Worm (Caenorhabditis elegans): ENCODE data around the gene F56D2.5.

The F56D2.5 gene

DNA sequence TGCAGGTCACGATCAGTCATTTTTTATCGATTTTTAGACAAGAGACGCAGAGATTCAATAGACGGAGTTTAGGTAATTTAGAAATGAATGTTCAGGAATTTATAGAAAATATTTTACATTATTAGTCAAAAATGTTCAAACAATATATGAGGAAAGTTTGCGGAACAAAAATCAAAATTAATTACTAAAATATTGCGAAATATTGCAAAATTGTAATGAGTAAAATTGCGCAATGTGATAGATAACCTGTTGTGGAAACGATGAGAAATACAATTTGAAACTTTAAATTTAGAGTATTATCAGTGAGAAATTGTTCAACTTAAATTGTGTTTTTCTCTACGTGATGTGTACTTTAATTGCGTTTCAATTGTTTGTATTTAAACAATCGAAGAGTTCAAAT, at the start of gene F56D2.5:
F56D2.5 (minus strand) TSS at position 371 of the 400 bp plus-strand sequence.
- TF ChIP-seq ceh-28 (tag; optimal IDR thresholded peaks at IDR 0.05) (peak; percentile 69), nhr-12 (tag; optimal IDR thresholded peaks at IDR 0.05) (no peak)

ce11 chrIII:5630350-5630749, 49.1 kb upstream of the F56D2.5 start:
- peak; percentile 23 for TF ChIP-seq lin-39 (tag; optimal IDR thresholded peaks at IDR 0.05)
- TF ChIP-seq ceh-28 (tag; optimal IDR thresholded peaks at IDR 0.05): no peak
- TF ChIP-seq pqm-1 (tag; optimal IDR thresholded peaks at IDR 0.05): no peak

DNA sequence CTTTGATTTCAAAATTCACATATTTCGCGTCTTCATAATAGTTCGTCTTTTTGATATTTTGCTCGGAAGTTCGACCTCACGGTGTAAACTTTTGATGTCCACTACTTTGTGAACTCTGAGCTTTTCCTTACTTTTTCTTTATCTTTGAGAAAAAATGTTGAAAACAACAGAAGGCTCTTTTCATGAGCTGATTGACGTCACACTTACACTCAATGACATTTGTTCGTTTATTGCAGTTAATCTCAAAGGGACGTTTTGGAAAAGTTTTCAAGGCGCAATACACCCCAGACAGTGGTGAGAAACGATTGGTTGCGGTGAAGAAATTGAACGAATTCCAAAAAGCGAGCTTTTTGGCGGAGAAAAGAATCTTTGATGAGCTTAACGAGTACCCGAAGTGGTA, 48.0 kb upstream of the F56D2.5 start:
- TF ChIP-seq egl-27 (tag; optimal IDR thresholded peaks at IDR 0.05): no peak
- no peak for TF ChIP-seq ZK546.5 (tag; optimal IDR thresholded peaks at IDR 0.05)
- no peak for TF ChIP-seq ceh-16 (tag; optimal IDR thresholded peaks at IDR 0.05)
- TF ChIP-seq elt-2 (tag; optimal IDR thresholded peaks at IDR 0.05): no peak
- TF ChIP-seq lin-15B (tag; optimal IDR thresholded peaks at IDR 0.05): no peak

DNA sequence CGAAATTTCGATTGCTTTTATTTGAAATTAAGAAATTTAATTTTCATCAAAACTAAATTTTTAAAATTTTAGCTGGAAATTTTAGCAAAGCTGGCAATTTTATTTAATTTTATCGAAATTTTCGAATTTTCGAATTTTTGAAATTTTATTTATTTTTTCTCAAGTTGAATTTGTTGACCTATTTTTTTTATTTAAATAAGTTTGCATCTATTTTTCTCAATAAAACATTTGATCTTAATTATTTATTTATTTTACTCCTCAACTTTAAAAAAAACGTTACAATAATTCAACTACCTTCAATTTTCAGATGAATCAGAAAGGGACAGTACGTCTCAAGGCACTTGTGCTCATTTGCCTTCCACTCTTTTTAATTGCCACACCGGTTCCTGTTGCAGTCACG, 43.6 kb upstream of the F56D2.5 start, which contains the start of gene daf-4:
daf-4 (plus strand) TSS at position 301 of the 400 bp plus-strand sequence.
- no peak for TF ChIP-seq elt-1 (tag; optimal IDR thresholded peaks at IDR 0.05)
- TF ChIP-seq pqm-1 (tag; optimal IDR thresholded peaks at IDR 0.05): no peak
- no peak for TF ChIP-seq mdl-1 (tag; optimal IDR thresholded peaks at IDR 0.05)
- no peak for TF ChIP-seq ceh-16 (tag; optimal IDR thresholded peaks at IDR 0.05)
- no peak for TF ChIP-seq fkh-2 (tag; optimal IDR thresholded peaks at IDR 0.05)
- no peak for TF ChIP-seq ztf-4 (tag; optimal IDR thresholded peaks at IDR 0.05)
- TF ChIP-seq ZK546.5 (tag; optimal IDR thresholded peaks at IDR 0.05): no peak
- no peak for TF ChIP-seq mml-1 (tag; optimal IDR thresholded peaks at IDR 0.05)
- TF ChIP-seq fkh-10 (GFP tag; optimal IDR thresholded peaks at IDR 0.05): no peak
- TF ChIP-seq lsy-12 (tag; optimal IDR thresholded peaks at IDR 0.05): no peak
- no peak for TF ChIP-seq sea-2 (GFP tag; optimal IDR thresholded peaks at IDR 0.05)
- TF ChIP-seq jun-1 (tag; optimal IDR thresholded peaks at IDR 0.05): no peak
- no peak for TF ChIP-seq skn-1 (tag; optimal IDR thresholded peaks at IDR 0.05)
- no peak for TF ChIP-seq unc-39 (tag; optimal IDR thresholded peaks at IDR 0.05)
- no peak for TF ChIP-seq lin-39 (tag; optimal IDR thresholded peaks at IDR 0.05)

- TF ChIP-seq snpc-4 (tag; optimal IDR thresholded peaks at IDR 0.05): no peak
- no peak for TF ChIP-seq egl-5 (tag; optimal IDR thresholded peaks at IDR 0.05)
- no peak for TF ChIP-seq nhr-12 (tag; optimal IDR thresholded peaks at IDR 0.05)
- peak; percentile 26 for TF ChIP-seq fkh-10 (GFP tag; optimal IDR thresholded peaks at IDR 0.05)
- no peak for TF ChIP-seq nhr-67 (tag; optimal IDR thresholded peaks at IDR 0.05)
- no peak for TF ChIP-seq ama-1 (optimal IDR thresholded peaks at IDR 0.05)
- TF ChIP-seq nfya-1 (tag; optimal IDR thresholded peaks at IDR 0.05; ENCODE audit: insufficient read depth): peak; percentile 21
- no peak for TF ChIP-seq ztf-4 (tag; optimal IDR thresholded peaks at IDR 0.05)
These were observed 42.2 kb upstream of the F56D2.5 start for ce11 chrIII:5623418-5623817.

ce11 chrIII:5622232-5623009, 41.2 kb upstream of the F56D2.5 start:
- TF ChIP-seq lin-15B (tag; optimal IDR thresholded peaks at IDR 0.05): no peak
- TF ChIP-seq pha-4 (tag; optimal IDR thresholded peaks at IDR 0.05): peak; percentile 53
- no peak for TF ChIP-seq ama-1 (optimal IDR thresholded peaks at IDR 0.05)
- no peak for TF ChIP-seq tbx-2 (tag; optimal IDR thresholded peaks at IDR 0.05)

ce11 chrIII:5621236-5621635, 40.0 kb upstream of the F56D2.5 start:
- peak; percentile 57 for TF ChIP-seq tbx-2 (tag; optimal IDR thresholded peaks at IDR 0.05)
- no peak for TF ChIP-seq elt-1 (tag; optimal IDR thresholded peaks at IDR 0.05)
- no peak for TF ChIP-seq skn-1 (tag; optimal IDR thresholded peaks at IDR 0.05)
- TF ChIP-seq aly-2 (tag; optimal IDR thresholded peaks at IDR 0.05): no peak
- TF ChIP-seq lin-15B (tag; optimal IDR thresholded peaks at IDR 0.05): peak; percentile 65
- no peak for TF ChIP-seq ceh-82 (tag; optimal IDR thresholded peaks at IDR 0.05)
- peak; percentile 61 for TF ChIP-seq lsy-12 (tag; optimal IDR thresholded peaks at IDR 0.05)
- peak; percentile 87 for TF ChIP-seq nfya-1 (tag; optimal IDR thresholded peaks at IDR 0.05; ENCODE audit: insufficient read depth)
- TF ChIP-seq ceh-9 (tag; optimal IDR thresholded peaks at IDR 0.05): no peak
- TF ChIP-seq jun-1 (tag; optimal IDR thresholded peaks at IDR 0.05): peak; percentile 48
- no peak for TF ChIP-seq ceh-16 (tag; optimal IDR thresholded peaks at IDR 0.05)
- TF ChIP-seq hmg-11 (tag; optimal IDR thresholded peaks at IDR 0.05): peak; percentile 86
- peak; percentile 53 for TF ChIP-seq nhr-25 (tag; optimal IDR thresholded peaks at IDR 0.05)
- TF ChIP-seq nhr-43 (tag; optimal IDR thresholded peaks at IDR 0.05; ENCODE audit: poor library complexity, severe bottlenecking): no peak
- TF ChIP-seq ZK546.5 (tag; optimal IDR thresholded peaks at IDR 0.05): no peak
- TF ChIP-seq nhr-23 (tag; optimal IDR thresholded peaks at IDR 0.05): peak; percentile 15
- peak; percentile 85 for TF ChIP-seq pha-4 (tag; optimal IDR thresholded peaks at IDR 0.05)
- peak; percentile 8 for TF ChIP-seq pqm-1 (tag; optimal IDR thresholded peaks at IDR 0.05)
- no peak for TF ChIP-seq nhr-28 (tag; optimal IDR thresholded peaks at IDR 0.05)
- TF ChIP-seq snpc-4 (tag; optimal IDR thresholded peaks at IDR 0.05): peak; percentile 54
- TF ChIP-seq ceh-28 (tag; optimal IDR thresholded peaks at IDR 0.05): peak; percentile 34
- TF ChIP-seq sea-2 (GFP tag; optimal IDR thresholded peaks at IDR 0.05): no peak
- TF ChIP-seq unc-62 (GFP tag; optimal IDR thresholded peaks at IDR 0.05): no peak
- TF ChIP-seq egl-5 (tag; optimal IDR thresholded peaks at IDR 0.05): peak; percentile 62
- TF ChIP-seq R02D3.7 (tag; optimal IDR thresholded peaks at IDR 0.05): peak; percentile 23
- peak; percentile 63 for TF ChIP-seq mdl-1 (tag; optimal IDR thresholded peaks at IDR 0.05)
